Worm (Caenorhabditis elegans): Measurements from ENCODE around the gene F53A3.1.

DNA sequence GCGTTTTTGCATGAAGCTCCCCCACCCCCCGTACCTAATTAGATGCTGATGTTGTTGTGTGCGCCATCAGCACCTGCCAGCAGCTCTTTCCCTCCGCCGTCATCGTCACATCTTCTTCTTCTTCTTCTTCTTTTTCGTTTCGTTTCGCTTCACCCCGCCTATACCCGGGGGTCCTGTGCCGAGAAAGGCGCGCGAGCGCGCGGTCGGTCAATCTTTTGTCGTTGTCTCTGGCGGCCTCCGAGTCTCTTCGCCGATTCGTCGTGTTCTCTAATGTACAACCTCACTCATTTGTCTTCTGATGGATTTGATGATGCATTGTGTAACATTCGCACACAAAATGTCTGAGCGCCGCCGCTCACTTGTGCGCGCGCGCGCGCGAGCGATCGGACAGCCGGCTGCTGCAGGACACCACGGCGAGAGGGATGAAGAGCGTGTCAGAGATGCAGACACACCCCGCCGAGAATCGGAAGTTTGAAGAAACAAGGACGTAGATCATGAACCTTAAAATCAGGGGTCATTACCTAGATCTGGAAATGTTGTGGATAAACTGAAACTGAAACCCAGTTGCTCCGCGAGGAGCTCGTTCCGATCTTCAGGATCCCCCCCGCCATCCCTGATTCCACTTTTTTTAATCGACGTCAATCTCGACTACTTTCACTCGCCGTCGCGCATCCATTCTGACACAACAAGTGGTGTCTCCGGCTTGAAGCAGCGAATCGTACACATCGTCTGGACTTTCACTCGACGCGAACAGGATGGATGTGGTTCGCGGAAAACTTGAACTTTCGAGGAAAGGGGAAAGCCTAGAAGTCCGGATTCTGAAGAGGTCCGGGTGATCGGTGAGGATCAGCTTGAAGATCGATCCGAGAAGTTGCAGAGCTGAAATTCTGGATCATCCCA, 19.8 kb downstream of the F53A3.1 start:
- TF ChIP-seq skn-1 (tag; optimal IDR thresholded peaks at IDR 0.05) = peak; percentile 95
- TF ChIP-seq alr-1 (tag; optimal IDR thresholded peaks at IDR 0.05; ENCODE audit: borderline replicate concordance) = no peak
- TF ChIP-seq nhr-237 (tag; optimal IDR thresholded peaks at IDR 0.05) = peak; percentile 69
- TF ChIP-seq jun-1 (tag; optimal IDR thresholded peaks at IDR 0.05) = peak; percentile 92
- peak; percentile 60 for TF ChIP-seq zip-4 (GFP tag; optimal IDR thresholded peaks at IDR 0.05)
- no peak for TF ChIP-seq pqm-1 (tag; optimal IDR thresholded peaks at IDR 0.05)
- TF ChIP-seq tbx-2 (tag; optimal IDR thresholded peaks at IDR 0.05) = peak; percentile 97
- peak; percentile 59 for TF ChIP-seq snpc-4 (tag; optimal IDR thresholded peaks at IDR 0.05)
